Worm (Caenorhabditis elegans): ENCODE measurements around the gene F27C8.3.

DNA sequence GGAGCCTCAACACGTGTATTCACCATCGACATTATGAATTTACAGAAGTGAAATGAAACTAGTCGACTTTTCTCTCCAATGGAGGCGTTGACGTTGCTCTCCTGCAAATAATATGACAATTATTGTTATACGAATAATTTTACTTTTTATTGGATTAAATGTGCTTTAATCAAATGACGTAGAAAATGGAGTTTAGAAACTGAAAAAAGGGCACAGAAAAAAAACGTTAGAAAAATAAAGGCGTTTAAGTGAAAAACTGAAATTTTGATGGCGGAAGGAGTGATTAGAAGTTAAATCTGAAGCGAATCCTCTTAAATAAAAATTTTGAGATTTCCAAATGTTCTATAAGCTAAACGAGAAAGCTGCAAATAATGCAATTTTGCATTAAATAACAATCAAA lies 15.7 kb downstream of the F27C8.3 start, which contains the start of gene npr-2:
- TF ChIP-seq fkh-10 (GFP tag; optimal IDR thresholded peaks at IDR 0.05) (no peak), pqm-1 (tag; optimal IDR thresholded peaks at IDR 0.05) (no peak), nhr-12 (tag; optimal IDR thresholded peaks at IDR 0.05) (no peak), daf-12 (tag; optimal IDR thresholded peaks at IDR 0.05) (no peak), ztf-11 (tag; optimal IDR thresholded peaks at IDR 0.05) (no peak), egl-27 (tag; optimal IDR thresholded peaks at IDR 0.05) (no peak), unc-39 (tag; optimal IDR thresholded peaks at IDR 0.05) (no peak), nhr-23 (tag; optimal IDR thresholded peaks at IDR 0.05) (no peak), ceh-82 (tag; optimal IDR thresholded peaks at IDR 0.05) (no peak), nhr-76 (tag; optimal IDR thresholded peaks at IDR 0.05) (no peak), ama-1 (optimal IDR thresholded peaks at IDR 0.05) (no peak)

Data from whole organism, L3 larva.